Fruit fly (Drosophila melanogaster) whole organism, embryonic: Measurements from ENCODE around the gene CG12674.

Experiments used
- Aef1 ChIP-seq: fragments of 200-800 bp; sonication (Bioruptor generic); IDR thresholded peaks from 3 replicates; pipeline ENCODE4 v1.3.6; 2022; ENCODE audit warnings: missing biosample characterization, missing genetic modification characterization
- BtbVII ChIP-seq: fragments of 200-800 bp; sonication (Bioruptor generic); optimal IDR thresholded peaks from 3 replicates; lab custom pipeline; 2017; ENCODE audit warnings: missing biosample characterization, mild to moderate bottlenecking, missing genetic modification characterization
- CG10654 ChIP-seq: fragments of 200-800 bp; sonication (Bioruptor generic); optimal IDR thresholded peaks from 2 replicates; lab custom pipeline; 2016; ENCODE audit warnings: missing biosample characterization, missing genetic modification characterization
- CG11456 ChIP-seq: fragments of 200-800 bp; sonication (Bioruptor generic); IDR thresholded peaks from 3 replicates; pipeline ENCODE4 v1.3.6; 2022; ENCODE audit warnings: missing biosample characterization, missing genetic modification characterization
- CG13894 ChIP-seq: fragments of 200-800 bp; sonication (Bioruptor generic); optimal IDR thresholded peaks from 3 replicates; lab custom pipeline; 2018; ENCODE audit warnings: missing biosample characterization, mild to moderate bottlenecking, missing genetic modification characterization, moderate library complexity
- CG14050 ChIP-seq: fragments of 200-800 bp; sonication (Bioruptor generic); IDR thresholded peaks from 3 replicates; pipeline ENCODE4 v1.3.6; 2022; ENCODE audit warnings: missing biosample characterization, missing genetic modification characterization
- CG14441 ChIP-seq: fragments of 200-800 bp; sonication (Bioruptor generic); IDR thresholded peaks from 2 replicates; pipeline ENCODE4 v1.3.6; 2022; ENCODE audit warnings: missing biosample characterization, missing genetic modification characterization
- CG14860 ChIP-seq: fragments of 200-800 bp; sonication (Bioruptor generic); IDR thresholded peaks from 3 replicates; pipeline ENCODE4 v1.3.6; 2022; ENCODE audit warnings: missing biosample characterization, missing genetic modification characterization; ENCODE audit not compliant: partially characterized antibody
- CG15514 ChIP-seq: fragments of 200-800 bp; sonication (Bioruptor generic); optimal IDR thresholded peaks from 3 replicates; lab custom pipeline; 2017; ENCODE audit warnings: missing biosample characterization, missing genetic modification characterization, mild to moderate bottlenecking, moderate library complexity, missing genetic modification reagents
- CG1647 ChIP-seq: fragments of 200-800 bp; sonication (Bioruptor generic); optimal IDR thresholded peaks from 3 replicates; lab custom pipeline; 2016; ENCODE audit warnings: missing biosample characterization, missing genetic modification characterization
- CG16863 ChIP-seq: fragments of 200-800 bp; sonication (Bioruptor generic); optimal IDR thresholded peaks from 3 replicates; lab custom pipeline; 2016; ENCODE audit warnings: missing biosample characterization, missing genetic modification characterization
- CG18599 ChIP-seq: fragments of 200-800 bp; sonication (Bioruptor generic); optimal IDR thresholded peaks from 3 replicates; lab custom pipeline; 2017; ENCODE audit warnings: missing biosample characterization, missing genetic modification characterization, mild to moderate bottlenecking, moderate library complexity, missing genetic modification reagents
- CG31441 ChIP-seq: fragments of 200-800 bp; sonication (Bioruptor generic); IDR thresholded peaks from 2 replicates; pipeline ENCODE4 v1.3.6; 2022; ENCODE audit warnings: missing biosample characterization, missing genetic modification characterization
- CG42726 ChIP-seq: fragments of 200-800 bp; sonication (Bioruptor generic); IDR thresholded peaks from 2 replicates; pipeline ENCODE4 v1.3.6; 2022; ENCODE audit warnings: missing biosample characterization, missing genetic modification characterization; ENCODE audit not compliant: partially characterized antibody
- CG6791 ChIP-seq: fragments of 200-800 bp; sonication (Bioruptor generic); IDR thresholded peaks from 3 replicates; pipeline ENCODE4 v1.3.6; 2022; ENCODE audit warnings: missing biosample characterization, missing genetic modification characterization; ENCODE audit not compliant: partially characterized antibody
- CG8359 ChIP-seq: fragments of 200-800 bp; sonication (Bioruptor generic); optimal IDR thresholded peaks from 2 replicates; lab custom pipeline; 2017; ENCODE audit warnings: missing biosample characterization, mild to moderate bottlenecking, missing genetic modification characterization, borderline replicate concordance
- CG8388 ChIP-seq: fragments of 200-800 bp; sonication (Bioruptor generic); optimal IDR thresholded peaks from 2 replicates; lab custom pipeline; 2019; ENCODE audit warnings: missing biosample characterization, mild to moderate bottlenecking, missing genetic modification characterization, moderate library complexity
- CTCF ChIP-seq: fragments of 200-800 bp; sonication (Bioruptor generic); optimal IDR thresholded peaks from 2 replicates; lab custom pipeline; 2017; ENCODE audit warnings: missing biosample characterization, mild to moderate bottlenecking, missing genetic modification characterization, moderate library complexity
- Deaf1 ChIP-seq: fragments of 200-800 bp; optimal IDR thresholded peaks from 3 replicates; lab custom pipeline; 2019; ENCODE audit warnings: missing biosample characterization, mild to moderate bottlenecking, missing genetic modification characterization, moderate library complexity
- Fer3 ChIP-seq: fragments of 200-800 bp; sonication (Bioruptor generic); optimal IDR thresholded peaks from 2 replicates; lab custom pipeline; 2018; ENCODE audit warnings: missing biosample characterization, mild to moderate bottlenecking, missing genetic modification characterization, moderate library complexity
- H2.0 ChIP-seq: fragments of 200-800 bp; sonication (Bioruptor generic); IDR thresholded peaks from 2 replicates; pipeline ENCODE4 v1.3.6; 2022; ENCODE audit warnings: missing biosample characterization, missing genetic modification characterization
- HLH54F ChIP-seq: fragments of 200-800 bp; sonication (Bioruptor generic); optimal IDR thresholded peaks from 3 replicates; lab custom pipeline; 2016; ENCODE audit warnings: missing biosample characterization, missing genetic modification characterization
- HLHmδ ChIP-seq: fragments of 200-800 bp; sonication (Bioruptor generic); optimal IDR thresholded peaks from 2 replicates; lab custom pipeline; 2018; ENCODE audit warnings: missing biosample characterization, mild to moderate bottlenecking, missing genetic modification characterization, moderate library complexity
- Mes4 ChIP-seq: fragments of 200-800 bp; sonication (Bioruptor generic); optimal IDR thresholded peaks from 2 replicates; lab custom pipeline; 2016; ENCODE audit warnings: missing biosample characterization, missing genetic modification characterization
- NfI ChIP-seq: fragments of 200-800 bp; sonication (Bioruptor generic); optimal IDR thresholded peaks from 3 replicates; lab custom pipeline; 2018; ENCODE audit warnings: missing biosample characterization, mild to moderate bottlenecking, missing genetic modification characterization, moderate library complexity
- PHDP ChIP-seq: fragments of 200-800 bp; sonication (Bioruptor generic); optimal IDR thresholded peaks from 3 replicates; lab custom pipeline; 2018; ENCODE audit warnings: missing biosample characterization, mild to moderate bottlenecking, missing genetic modification characterization, moderate library complexity
- ara ChIP-seq: fragments of 200-800 bp; sonication (Bioruptor generic); IDR thresholded peaks from 2 replicates; pipeline ENCODE4 v1.3.6; 2022; ENCODE audit warnings: missing biosample characterization, missing genetic modification characterization
- cato ChIP-seq: fragments of 200-800 bp; sonication (Bioruptor generic); optimal IDR thresholded peaks from 2 replicates; lab custom pipeline; 2016; ENCODE audit warnings: missing biosample characterization, missing genetic modification characterization, borderline replicate concordance
- da ChIP-seq: fragments of 200-800 bp; sonication (Bioruptor generic); optimal IDR thresholded peaks from 2 replicates; lab custom pipeline; 2016; ENCODE audit warnings: missing biosample characterization, missing genetic modification characterization
- esg ChIP-seq: fragments of 200-800 bp; sonication (Bioruptor generic); conservative IDR thresholded peaks from 2 replicates; pipeline ENCODE4 v1.3.6; 2022; ENCODE audit warnings: missing biosample characterization, missing genetic modification characterization
- gce ChIP-seq: fragments of 200-800 bp; sonication (Bioruptor generic); IDR thresholded peaks from 3 replicates; pipeline ENCODE4 v1.3.6; 2022; ENCODE audit warnings: missing biosample characterization, missing genetic modification characterization
- gsb-n ChIP-seq: fragments of 200-800 bp; sonication (Bioruptor generic); optimal IDR thresholded peaks from 3 replicates; lab custom pipeline; 2018; ENCODE audit warnings: missing biosample characterization, mild to moderate bottlenecking, missing genetic modification characterization
- inv ChIP-seq: fragments of 200-800 bp; sonication (Bioruptor generic); IDR thresholded peaks from 2 replicates; pipeline ENCODE4 v1.3.6; 2022; ENCODE audit warnings: missing biosample characterization, missing genetic modification characterization; ENCODE audit not compliant: partially characterized antibody
- jigr1 ChIP-seq: fragments of 200-800 bp; sonication (Bioruptor generic); IDR thresholded peaks from 3 replicates; pipeline ENCODE4 v1.3.6; 2022; ENCODE audit warnings: missing biosample characterization, missing genetic modification characterization
- knrl ChIP-seq: fragments of 200-800 bp; sonication (Bioruptor generic); IDR thresholded peaks from 3 replicates; pipeline ENCODE4 v1.3.6; 2022; ENCODE audit warnings: missing biosample characterization, missing genetic modification characterization; ENCODE audit not compliant: partially characterized antibody
- nerfin-1 ChIP-seq: fragments of 200-800 bp; sonication (Bioruptor generic); optimal IDR thresholded peaks from 3 replicates; lab custom pipeline; 2019; ENCODE audit warnings: missing biosample characterization, mild to moderate bottlenecking, missing genetic modification characterization, moderate library complexity
- pan ChIP-seq, 4 experiments: fragments of >200 bp in 3 of 4; fragments of 200-800 bp in 1 of 4; sonication (Bioruptor generic) in 1 of 4; optimal IDR thresholded peaks in 3 of 4; IDR thresholded peaks in 1 of 4; 2 replicates each; pipeline versions ENCODE4 v1.3.6 to Lab custom; 2017 to 2022; ENCODE audit warnings: missing biosample characterization in 2 of 4, missing genetic modification characterization in 2 of 4, mixed read lengths in 1 of 4
- peb ChIP-seq: fragments of 200-800 bp; sonication (Bioruptor generic); IDR thresholded peaks from 2 replicates; pipeline ENCODE4 v1.3.6; 2022; ENCODE audit warnings: missing biosample characterization, missing genetic modification characterization
- pho ChIP-seq: fragments of 200-800 bp; sonication (Bioruptor generic); optimal IDR thresholded peaks from 2 replicates; lab custom pipeline; 2016; ENCODE audit warnings: missing biosample characterization, missing genetic modification characterization
- rib ChIP-seq: fragments of 200-800 bp; sonication (Bioruptor generic); IDR thresholded peaks from 2 replicates; pipeline ENCODE4 v1.3.6; 2022; ENCODE audit warnings: missing biosample characterization, missing genetic modification characterization
- run ChIP-seq: fragments of 200-800 bp; sonication (Bioruptor generic); optimal IDR thresholded peaks from 3 replicates; lab custom pipeline; 2018; ENCODE audit warnings: missing biosample characterization, mild to moderate bottlenecking, missing genetic modification characterization
- salm ChIP-seq: fragments of 200-800 bp; sonication (Bioruptor generic); optimal IDR thresholded peaks from 2 replicates; lab custom pipeline; 2018; ENCODE audit warnings: missing biosample characterization, mild to moderate bottlenecking, missing genetic modification characterization
- schlank ChIP-seq: fragments of 200-800 bp; sonication (Bioruptor generic); optimal IDR thresholded peaks from 2 replicates; lab custom pipeline; 2018; ENCODE audit warnings: missing biosample characterization, mild to moderate bottlenecking, missing genetic modification characterization
- slp2 ChIP-seq: fragments of 200-800 bp; sonication (Bioruptor generic); optimal IDR thresholded peaks from 2 replicates; lab custom pipeline; 2016; ENCODE audit warnings: missing biosample characterization, missing genetic modification characterization
- sug ChIP-seq: fragments of 200-800 bp; optimal IDR thresholded peaks from 2 replicates; lab custom pipeline; 2019; ENCODE audit warnings: missing biosample characterization, mild to moderate bottlenecking, missing genetic modification characterization, moderate library complexity
- tap ChIP-seq: fragments of 200-800 bp; optimal IDR thresholded peaks from 3 replicates; lab custom pipeline; 2019; ENCODE audit warnings: missing biosample characterization, mild to moderate bottlenecking, missing genetic modification characterization, moderate library complexity
- vvl ChIP-seq: fragments of 200-800 bp; sonication (Bioruptor generic); IDR thresholded peaks from 2 replicates; pipeline ENCODE4 v1.3.6; 2022; ENCODE audit warnings: missing biosample characterization, missing genetic modification characterization

Gene CG12674

dm6 chr2L:2130157-2130987 is 50.7 kb downstream of the CG12674 start, which contains the start of gene Glyp (continued):
- peak; percentile 95 for TF ChIP-seq nerfin-1
- peak; percentile 97 for TF ChIP-seq Fer3 (tag; lab: Kevin White, UChicago)
- peak; percentile 99 for TF ChIP-seq CG18599
- TF ChIP-seq BtbVII (GFP tag; lab: Kevin White, UChicago), result peak; percentile 99
- TF ChIP-seq CG31441, result peak; percentile 99
- peak; percentile 96 for TF ChIP-seq vvl
- peak; percentile 92 for TF ChIP-seq H2.0 (GFP tag; lab: Robert Waterston, UW)
- peak; percentile 79 for TF ChIP-seq HLH54F (GFP tag; lab: Kevin White, UChicago)
- TF ChIP-seq schlank (tag; lab: Kevin White, UChicago), result peak; percentile 89
- TF ChIP-seq esg (GFP tag; lab: Robert Waterston, UW), result peak; percentile 94
- peak; percentile 95 for TF ChIP-seq tap (tag; lab: Kevin White, UChicago)
- TF ChIP-seq NfI (GFP tag; lab: Kevin White, UChicago), result peak; percentile 97
- no peak for TF ChIP-seq inv (GFP tag; lab: Robert Waterston, UW)
- TF ChIP-seq ara (GFP tag; lab: Robert Waterston, UW), result peak; percentile 91
- peak; percentile 97 for TF ChIP-seq CG13894 (tag; lab: Kevin White, UChicago)
- TF ChIP-seq Mes4 (GFP tag; lab: Kevin White, UChicago), result peak; percentile 56
- no peak for TF ChIP-seq pan (optimal IDR thresholded peaks at IDR 0.05; lab: Kevin White, UChicago)
- peak in 1 of 2 experiments; percentile 96 for TF ChIP-seq pan (GFP tag; optimal IDR thresholded peaks at IDR 0.05 in 1 of 2, IDR thresholded peaks at IDR 0.05 in 1 of 2)
- peak; percentile 92 for TF ChIP-seq CG14441 (GFP tag; lab: Robert Waterston, UW)
- TF ChIP-seq CG8359 (GFP tag; lab: Kevin White, UChicago), result peak; percentile 93
- peak; percentile 87 for TF ChIP-seq Deaf1 (tag; lab: Kevin White, UChicago)
- peak; percentile 90 for TF ChIP-seq pho (GFP tag; lab: Kevin White, UChicago)
- peak; percentile 96 for TF ChIP-seq CG8388 (GFP tag; lab: Kevin White, UChicago)
- peak; percentile 68 for TF ChIP-seq slp2 (GFP tag; lab: Kevin White, UChicago)
- TF ChIP-seq PHDP, result peak; percentile 99
- TF ChIP-seq HLHmδ, result peak; percentile 54
- TF ChIP-seq CTCF (GFP tag; lab: Kevin White, UChicago), result peak; percentile 97
- no peak for TF ChIP-seq CG6791
- peak; percentile 59 for TF ChIP-seq CG1647 (GFP tag; lab: Kevin White, UChicago)
- peak; percentile 82 for TF ChIP-seq peb (GFP tag; lab: Robert Waterston, UW)
- TF ChIP-seq sug, result peak; percentile 97
- TF ChIP-seq cato (GFP tag; lab: Kevin White, UChicago), result peak; percentile 83
- 0 out of 3 replicates have a peak, but pooled peaks have one; percentile 24 for TF ChIP-seq knrl (GFP tag; lab: Robert Waterston, UW)
- peak; percentile 62 for TF ChIP-seq CG16863
- peak; percentile 29; the same call in 1 of the 2 replicates for TF ChIP-seq CG42726 (GFP tag; lab: Robert Waterston, UW)
- TF ChIP-seq CG14860 (GFP tag; lab: Robert Waterston, UW), result no peak
- peak; percentile 38 for TF ChIP-seq da (GFP tag; lab: Kevin White, UChicago)
- TF ChIP-seq gce (GFP tag; lab: Robert Waterston, UW), result peak; percentile 89
- peak; percentile 92 for TF ChIP-seq jigr1 (GFP tag; lab: Robert Waterston, UW)
- peak; percentile 94 for TF ChIP-seq CG11456 (GFP tag; lab: Robert Waterston, UW)
- TF ChIP-seq salm, result peak; percentile 96
- peak; percentile 94 for TF ChIP-seq run (tag; lab: Kevin White, UChicago)
- peak; percentile 95 for TF ChIP-seq gsb-n (tag; lab: Kevin White, UChicago)
- TF ChIP-seq CG15514, result peak; percentile 92
- TF ChIP-seq Aef1 (GFP tag; lab: Robert Waterston, UW), result peak; percentile 89
- peak; percentile 91 for TF ChIP-seq rib (GFP tag; lab: Robert Waterston, UW)
- peak; percentile 94 for TF ChIP-seq CG14050
- peak; percentile 90 for TF ChIP-seq CG10654 (GFP tag; lab: Kevin White, UChicago)
